Worm (Caenorhabditis elegans) whole organism, L3 larva: ENCODE measurements around the gene gmps-1.

ENCODE experiments used
- ama-1 ChIP-seq: fragments of 150-350 bp; optimal IDR thresholded peaks from 2 replicates; lab custom pipeline; 2018
- ceh-9 ChIP-seq: sonication (generic microtip); optimal IDR thresholded peaks from 2 replicates; lab custom pipeline; 2018; ENCODE audit warnings: missing biosample characterization, missing genetic modification characterization
- nhr-12 ChIP-seq: fragments of 150-350 bp; optimal IDR thresholded peaks from 2 replicates; lab custom pipeline; 2014; ENCODE audit warnings: missing biosample characterization, missing genetic modification characterization
- nhr-43 ChIP-seq: sonication (generic microtip); optimal IDR thresholded peaks from 2 replicates; lab custom pipeline; 2016; ENCODE audit warnings: mild to moderate bottlenecking, missing genetic modification characterization, missing compliant biosample characterization; ENCODE audit not compliant: poor library complexity, severe bottlenecking
- pha-4 ChIP-seq: fragments of 150-350 bp; optimal IDR thresholded peaks from 2 replicates; lab custom pipeline; 2014; ENCODE audit warnings: missing biosample characterization, missing genetic modification reagents, missing genetic modification characterization
- unc-62 ChIP-seq: fragments of 150-350 bp; sonication (generic microtip); optimal IDR thresholded peaks from 4 replicates; lab custom pipeline; 2014; ENCODE audit warnings: missing biosample characterization, missing genetic modification reagents, missing genetic modification characterization

DNA sequence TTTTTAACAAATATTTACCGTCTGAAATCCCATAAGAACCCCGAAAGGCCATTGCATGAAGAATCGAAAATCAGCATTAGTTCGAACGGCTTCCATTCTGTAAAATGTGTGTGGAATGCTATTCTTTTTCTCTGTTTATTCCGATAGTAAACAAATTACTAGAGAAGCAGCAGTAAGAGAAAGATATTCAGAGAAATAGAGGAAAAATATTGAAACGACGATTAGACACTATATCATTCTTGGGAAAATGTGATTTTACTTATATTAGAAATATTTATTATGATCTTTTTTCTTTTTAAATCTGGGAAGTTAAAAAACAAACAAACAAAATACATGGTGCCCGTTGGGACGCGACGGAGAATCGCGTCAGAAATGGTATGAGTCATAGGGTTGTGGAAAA, 25.0 kb downstream of the gmps-1 start, which contains the start of gene M106.8:
- TF ChIP-seq nhr-12 (tag; lab: Kevin White, UChicago) (no peak), nhr-43 (no peak), ama-1 (no peak), unc-62 (GFP tag; lab: Kevin White, UChicago) (no peak), ceh-9 (tag; lab: Kevin White, UChicago) (no peak), pha-4 (tag; lab: Kevin White, UChicago) (no peak)
